Worm (Caenorhabditis elegans) whole organism, young adult: ENCODE results near the gene ZK742.4.

Experiments used
- Y53G8AR.9 ChIP-seq: fragments of 200-800 bp; sonication (Bioruptor generic); conservative IDR thresholded peaks from 2 replicates; pipeline ENCODE4 v1.3.6; 2022; ENCODE audit warnings: missing genetic modification reagents, missing genetic modification characterization, missing compliant biosample characterization
- gei-17 ChIP-seq: fragments of 200-800 bp; sonication (Bioruptor generic); optimal IDR thresholded peaks from 2 replicates; lab custom pipeline; 2018; ENCODE audit warnings: mild to moderate bottlenecking, missing genetic modification characterization, missing compliant biosample characterization

ZK742.4 gene

ce11 chrV:7761906-7762305 is 49.7 kb downstream of the ZK742.4 start:
- TF ChIP-seq Y53G8AR.9: 0 out of 2 replicates have a peak, but pooled peaks have one; percentile 1
- TF ChIP-seq gei-17 (GFP tag; lab: Kevin White, UChicago): no peak
